Fruit fly (Drosophila melanogaster): Measurements from ENCODE around the gene CG17196.

The CG17196 gene

DNA sequence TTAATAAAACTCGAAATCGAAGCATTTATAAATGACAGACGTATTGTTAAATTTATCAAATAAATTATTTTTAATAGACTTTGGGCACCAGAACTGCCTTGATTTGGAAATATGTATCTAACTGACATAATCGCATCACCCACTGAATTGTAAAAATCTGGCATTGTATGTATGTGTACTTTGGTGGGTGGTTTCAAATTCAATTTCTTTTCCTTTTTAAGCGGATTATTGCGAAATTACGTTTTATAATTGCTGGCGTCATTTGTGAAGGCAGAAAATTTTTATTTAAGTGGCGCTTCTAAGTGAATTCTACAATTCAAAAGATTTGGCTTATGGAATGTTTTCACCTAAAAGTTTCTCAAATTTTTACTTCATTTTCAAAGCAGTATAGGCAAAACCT lies 2.2 kb upstream of the CG17196 start, which contains the start of gene CG4956:
Gene CG4956 (minus strand): TSS at position 101 of the 400 bp plus-strand sequence.
- TF ChIP-seq CG4318 (GFP tag; optimal IDR thresholded peaks at IDR 0.05) (no peak), salr (GFP tag; optimal IDR thresholded peaks at IDR 0.05) (no peak), Hr38 (GFP tag; optimal IDR thresholded peaks at IDR 0.05) (no peak), Smox (GFP tag; optimal IDR thresholded peaks at IDR 0.05) (no peak), net (GFP tag; optimal IDR thresholded peaks at IDR 0.05) (no peak), dac (GFP tag; optimal IDR thresholded peaks at IDR 0.05) (no peak), Sox15 (GFP tag; optimal IDR thresholded peaks at IDR 0.05) (no peak), cyc (GFP tag; optimal IDR thresholded peaks at IDR 0.05) (no peak), Blimp-1 (GFP tag; optimal IDR thresholded peaks at IDR 0.05) (no peak), svp (GFP tag) (no peak), pdm3 (GFP tag; optimal IDR thresholded peaks at IDR 0.05) (no peak), CG11902 (GFP tag; optimal IDR thresholded peaks at IDR 0.05) (no peak)

DNA sequence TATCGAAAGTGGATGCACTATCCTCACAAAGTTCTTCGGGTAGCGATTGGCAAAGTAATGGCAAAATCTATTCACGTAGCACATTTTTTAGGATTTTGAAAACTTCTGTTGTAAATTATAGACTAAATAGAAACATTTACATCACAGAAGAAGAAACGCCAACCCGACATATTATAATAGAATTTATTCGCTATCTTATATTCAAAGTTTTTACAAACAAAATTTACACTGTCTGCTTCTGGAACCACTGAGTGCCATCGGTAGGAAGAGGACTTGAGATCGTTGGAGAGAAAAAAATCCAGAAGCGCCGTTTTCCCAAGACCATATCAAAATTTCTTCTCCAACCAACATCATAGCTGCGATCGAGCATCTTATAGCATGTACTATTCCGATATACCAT lies 1.1 kb upstream of the CG17196 start, which contains the start of gene CG17195:
Gene CG17195 (minus strand): TSS at position 101 of the 400 bp plus-strand sequence.
- no peak for TF ChIP-seq Met (GFP tag; optimal IDR thresholded peaks at IDR 0.05)
- no peak for TF ChIP-seq dac (GFP tag; optimal IDR thresholded peaks at IDR 0.05)

DNA sequence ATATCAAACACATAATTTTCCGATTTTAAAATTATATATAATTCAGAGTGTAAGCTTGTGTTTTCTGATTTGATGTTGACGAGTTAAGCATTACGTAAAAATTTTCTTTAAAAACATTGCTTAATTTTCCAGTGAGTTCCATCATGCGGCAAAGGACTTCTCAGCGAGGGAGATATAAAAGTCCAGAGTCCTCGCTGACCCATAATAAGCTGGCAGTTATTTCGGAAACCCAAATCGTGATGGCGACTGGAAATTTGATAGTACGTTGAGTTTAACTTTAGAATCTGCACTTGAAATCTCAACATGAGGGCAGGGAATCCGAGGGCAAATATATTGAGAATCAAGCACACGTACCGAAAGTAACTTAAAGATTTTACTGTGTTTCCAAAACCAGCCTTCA lies 768 bp downstream of the CG17196 start, which contains the start of the genes CG17197 and CG17198:
Gene CG17197 (minus strand): TSS at position 101 of the 400 bp plus-strand sequence.
Gene CG17198 (minus strand): TSS at position 101 of the 400 bp plus-strand sequence.
- no peak for TF ChIP-seq Eip75B (GFP tag; optimal IDR thresholded peaks at IDR 0.05)
- TF ChIP-seq CG6808 (GFP tag; optimal IDR thresholded peaks at IDR 0.05): no peak
- no peak for TF ChIP-seq pdm3 (GFP tag; optimal IDR thresholded peaks at IDR 0.05)
- no peak for TF ChIP-seq fkh (GFP tag; optimal IDR thresholded peaks at IDR 0.05)
- no peak for TF ChIP-seq CG8632 (GFP tag; optimal IDR thresholded peaks at IDR 0.05)
- TF ChIP-seq topi (GFP tag; optimal IDR thresholded peaks at IDR 0.05): no peak
- TF ChIP-seq vri (GFP tag; optimal IDR thresholded peaks at IDR 0.05): no peak
- TF ChIP-seq Smox (GFP tag; optimal IDR thresholded peaks at IDR 0.05): no peak
- no peak for TF ChIP-seq spab (GFP tag; optimal IDR thresholded peaks at IDR 0.05)
- no peak for TF ChIP-seq CG32006 (GFP tag; optimal IDR thresholded peaks at IDR 0.05)
- TF ChIP-seq achi (GFP tag; optimal IDR thresholded peaks at IDR 0.05): no peak
- TF ChIP-seq svp (GFP tag): no peak
- TF ChIP-seq CG6163 (GFP tag; IDR thresholded peaks at IDR 0.05): no peak
- no peak for TF ChIP-seq Hr4 (GFP tag; optimal IDR thresholded peaks at IDR 0.05)
- no peak for TF ChIP-seq Ets96B (tag; optimal IDR thresholded peaks at IDR 0.05)
- no peak for TF ChIP-seq Ets21C (GFP tag; optimal IDR thresholded peaks at IDR 0.05)

DNA sequence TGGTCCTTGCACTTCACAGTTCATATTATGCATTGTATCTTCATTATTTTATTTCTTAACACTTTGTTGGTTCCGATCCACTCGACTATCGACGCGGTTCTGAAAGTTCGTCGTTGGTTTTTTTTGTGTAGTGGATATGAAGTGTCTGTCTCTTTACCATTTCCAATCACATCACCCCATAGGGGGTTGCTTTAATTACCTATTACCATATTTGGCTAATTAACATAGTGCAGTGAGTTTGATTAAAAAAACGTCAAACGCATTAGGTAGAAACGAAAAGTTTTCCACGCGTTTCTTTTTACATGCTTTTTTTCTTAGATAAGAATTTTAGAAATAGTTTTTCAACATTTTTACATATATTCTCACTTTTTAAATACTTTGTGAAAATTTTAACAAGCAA lies 13.0 kb downstream of the CG17196 start, which contains the start of gene LpR1:
Gene LpR1 (minus strand): TSS at position 101 of the 400 bp plus-strand sequence.
- TF ChIP-seq fd59A (GFP tag; optimal IDR thresholded peaks at IDR 0.05) (no peak), acj6 (GFP tag; optimal IDR thresholded peaks at IDR 0.05) (no peak), CG11294 (GFP tag; IDR thresholded peaks at IDR 0.05) (no peak), CG6854 (GFP tag; optimal IDR thresholded peaks at IDR 0.05) (no peak), CG10669 (GFP tag; optimal IDR thresholded peaks at IDR 0.05) (no peak), Hr4 (GFP tag; optimal IDR thresholded peaks at IDR 0.05) (no peak), net (GFP tag; optimal IDR thresholded peaks at IDR 0.05) (no peak), CG6808 (GFP tag; optimal IDR thresholded peaks at IDR 0.05) (no peak), CG3032 (tag; optimal IDR thresholded peaks at IDR 0.05) (no peak), Gug (GFP tag; IDR thresholded peaks at IDR 0.05) (no peak), CG3919 (GFP tag; optimal IDR thresholded peaks at IDR 0.05) (no peak), dsx (GFP tag; optimal IDR thresholded peaks at IDR 0.05; ENCODE audit: poor library complexity, severe bottlenecking) (no peak), Sox102F (GFP tag; optimal IDR thresholded peaks at IDR 0.05) (no peak), CG34406 (GFP tag; optimal IDR thresholded peaks at IDR 0.05) (no peak), CG6163 (GFP tag; IDR thresholded peaks at IDR 0.05) (no peak)
